Fruit fly (Drosophila melanogaster): ENCODE measurements around the gene CG4098.

The CG4098 gene

DNA sequence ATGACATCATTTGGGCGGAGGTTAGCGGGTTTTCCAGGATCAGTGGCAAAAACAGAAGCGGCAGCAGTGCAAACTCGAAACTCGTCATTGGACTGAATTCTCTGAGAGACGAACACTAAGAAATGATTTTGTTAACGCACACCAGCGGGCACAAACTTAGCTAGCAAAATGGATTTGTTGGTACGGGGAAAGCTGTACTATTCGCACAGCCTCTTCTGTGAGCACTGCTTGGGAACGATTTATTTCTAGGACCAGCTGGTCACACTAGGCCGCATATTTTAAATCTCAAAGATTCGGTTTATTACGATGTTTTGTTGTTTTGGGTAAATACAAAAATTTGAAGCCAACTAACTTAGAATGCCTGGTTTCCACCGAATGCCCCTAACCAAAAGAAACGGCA is at the start of gene CG4098 (continued):
- TF ChIP-seq pb (GFP tag; optimal IDR thresholded peaks at IDR 0.05) (no peak), bab2 (GFP tag; optimal IDR thresholded peaks at IDR 0.05) (peak; percentile 59), CG12769 (tag; optimal IDR thresholded peaks at IDR 0.05) (peak; percentile 78), CG7556 (GFP tag; optimal IDR thresholded peaks at IDR 0.05) (peak; percentile 6), HmgZ (tag; optimal IDR thresholded peaks at IDR 0.05) (peak; percentile 79), BEAF-32 (GFP tag; optimal IDR thresholded peaks at IDR 0.05) (peak; percentile 48), CG7963 (GFP tag; IDR thresholded peaks at IDR 0.05; ENCODE audit: partially characterized antibody) (no peak), dm (GFP tag; optimal IDR thresholded peaks at IDR 0.05) (peak; percentile 11), Nf-YC (tag; optimal IDR thresholded peaks at IDR 0.05) (peak; percentile 14), CG11456 (GFP tag; IDR thresholded peaks at IDR 0.05) (peak; percentile 85; the same call in 2 of the 3 replicates), CG4854 (GFP tag; optimal IDR thresholded peaks at IDR 0.05) (no peak), zen2 (GFP tag; IDR thresholded peaks at IDR 0.05; ENCODE audit: partially characterized antibody) (no peak), ewg (GFP tag; optimal IDR thresholded peaks at IDR 0.05) (no peak), HLHmδ (GFP tag; optimal IDR thresholded peaks at IDR 0.05) (no peak), row (GFP tag; IDR thresholded peaks at IDR 0.05) (peak; percentile 97), CG17328 (GFP tag; IDR thresholded peaks at IDR 0.05) (peak; percentile 71), stwl (tag; optimal IDR thresholded peaks at IDR 0.05) (peak; percentile 7), hkb (optimal IDR thresholded peaks at IDR 0.05) (no peak), hkb (GFP tag; IDR thresholded peaks at IDR 0.05) (0 out of 2 replicates have a peak, but pooled peaks have one; percentile 34), CG16863 (GFP tag; optimal IDR thresholded peaks at IDR 0.05) (peak; percentile 35), phol (tag; optimal IDR thresholded peaks at IDR 0.05) (peak; percentile 25), knrl (GFP tag; IDR thresholded peaks at IDR 0.05; ENCODE audit: partially characterized antibody) (0 out of 3 replicates have a peak, but pooled peaks have one; percentile 21), chm (GFP tag; IDR thresholded peaks at IDR 0.05) (peak; percentile 62), Nf-YB (GFP tag; optimal IDR thresholded peaks at IDR 0.05) (no peak), inv (GFP tag; IDR thresholded peaks at IDR 0.05; ENCODE audit: partially characterized antibody) (no peak), Jarid2 (GFP tag; optimal IDR thresholded peaks at IDR 0.05) (no peak), CG34376 (GFP tag; optimal IDR thresholded peaks at IDR 0.05) (peak; percentile 47), luna (GFP tag; optimal IDR thresholded peaks at IDR 0.05) (peak; percentile 10), CTCF (GFP tag; optimal IDR thresholded peaks at IDR 0.05) (no peak), CG17912 (GFP tag; optimal IDR thresholded peaks at IDR 0.05) (peak; percentile 21), Optix (GFP tag; IDR thresholded peaks at IDR 0.05) (peak; percentile 50; the same call in 2 of the 3 replicates), E2f2 (GFP tag; IDR thresholded peaks at IDR 0.05) (peak; percentile 86), HLH54F (GFP tag; optimal IDR thresholded peaks at IDR 0.05) (peak; percentile 69), vnd (GFP tag; IDR thresholded peaks at IDR 0.05; ENCODE audit: partially characterized antibody) (no peak), lbe (GFP tag; optimal IDR thresholded peaks at IDR 0.05) (peak; percentile 21), CG15011 (GFP tag; optimal IDR thresholded peaks at IDR 0.05) (no peak), pho (GFP tag; optimal IDR thresholded peaks at IDR 0.05) (peak; percentile 58), CG17359 (tag; optimal IDR thresholded peaks at IDR 0.05) (peak; percentile 53), wdn (GFP tag; IDR thresholded peaks at IDR 0.05) (peak; percentile 66), Fer2 (tag; optimal IDR thresholded peaks at IDR 0.05) (peak; percentile 9), CG5245 (GFP tag; optimal IDR thresholded peaks at IDR 0.05) (peak; percentile 47), CG12104 (GFP tag; optimal IDR thresholded peaks at IDR 0.05) (no peak), Xbp1 (GFP tag; optimal IDR thresholded peaks at IDR 0.05) (peak; percentile 80), scrt (GFP tag; optimal IDR thresholded peaks at IDR 0.05) (no peak), onecut (GFP tag; IDR thresholded peaks at IDR 0.05) (peak; percentile 56), CG9727 (GFP tag; optimal IDR thresholded peaks at IDR 0.05) (peak; percentile 8), CG11504 (tag; optimal IDR thresholded peaks at IDR 0.05) (peak; percentile 44), ERR (GFP tag; optimal IDR thresholded peaks at IDR 0.05) (peak; percentile 39), tap (tag; optimal IDR thresholded peaks at IDR 0.05) (peak; percentile 18), CG6254 (GFP tag; optimal IDR thresholded peaks at IDR 0.05) (no peak), bsh (GFP tag; optimal IDR thresholded peaks at IDR 0.05) (peak in 1 of 2 experiments; percentile 47)
